Fruit fly (Drosophila melanogaster) whole organism, pupa: ENCODE results near the gene Acat1.

Source experiments
- CG10348 ChIP-seq: fragments of 200-800 bp; sonication (Bioruptor generic); IDR thresholded peaks from 2 replicates; pipeline ENCODE4 v1.3.6; 2022; ENCODE audit warnings: missing biosample characterization, missing genetic modification characterization
- CG34367 ChIP-seq: fragments of 200-800 bp; sonication (Bioruptor generic); optimal IDR thresholded peaks from 2 replicates; lab custom pipeline; 2018; ENCODE audit warnings: missing biosample characterization, mild to moderate bottlenecking, missing genetic modification characterization
- Ets98B ChIP-seq: fragments of 200-800 bp; sonication (Bioruptor generic); IDR thresholded peaks from 2 replicates; pipeline ENCODE4 v1.3.6; 2022; ENCODE audit warnings: missing biosample characterization, missing genetic modification characterization

DNA sequence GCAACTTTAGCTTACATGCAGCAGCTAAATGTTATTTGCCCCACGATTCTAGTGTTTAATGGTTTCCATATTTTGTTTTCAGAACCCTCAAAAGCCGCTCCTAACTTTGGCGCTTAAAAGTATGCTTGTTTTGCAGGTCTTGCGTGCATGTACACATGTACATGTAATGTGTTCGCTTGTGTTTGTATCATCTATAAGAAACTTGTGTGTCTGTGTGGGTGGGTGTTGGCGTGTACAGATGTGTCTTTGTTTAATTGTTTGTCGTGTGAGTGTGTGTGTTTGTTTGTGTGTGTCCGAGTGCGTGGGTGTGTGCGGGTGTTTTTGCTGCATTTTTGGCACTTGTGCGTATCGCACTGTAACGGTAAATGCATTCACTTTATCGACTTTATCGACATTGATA, 34.5 kb upstream of the Acat1 start:
- TF ChIP-seq CG34367 (tag; lab: Kevin White, UChicago) (no peak), Ets98B (GFP tag; lab: Robert Waterston, UW) (no peak), CG10348 (GFP tag; lab: Robert Waterston, UW) (no peak)
